Worm (Caenorhabditis elegans): ENCODE measurements around the gene C34H4.2.

C34H4.2 gene

DNA sequence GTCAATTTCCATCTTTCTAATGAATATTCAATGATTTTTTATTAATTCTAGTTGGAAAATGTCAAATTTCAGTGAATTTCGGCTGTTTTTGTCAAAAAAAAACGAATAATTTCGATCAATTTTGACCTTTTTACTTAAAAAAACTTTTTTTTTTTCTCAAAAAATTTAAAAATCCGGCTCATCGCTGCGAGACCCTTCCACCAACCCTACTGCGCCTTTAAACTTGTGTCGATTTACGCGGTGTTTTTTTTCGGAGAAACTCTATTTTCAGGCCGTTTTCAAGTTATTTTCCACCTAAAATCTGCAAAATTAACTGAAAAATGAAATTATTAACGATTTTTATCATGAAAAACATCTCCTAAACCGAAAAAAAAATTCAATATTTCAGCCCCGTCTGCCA lies 47.2 kb downstream of the C34H4.2 start:
- TF ChIP-seq elt-1 (tag; optimal IDR thresholded peaks at IDR 0.05; ENCODE audit: borderline replicate concordance, insufficient read depth) (no peak), elt-3 (tag; optimal IDR thresholded peaks at IDR 0.05) (no peak), zip-8 (tag; optimal IDR thresholded peaks at IDR 0.05) (no peak), mep-1 (tag; optimal IDR thresholded peaks at IDR 0.05) (no peak), lsy-2 (tag; optimal IDR thresholded peaks at IDR 0.05) (no peak), nhr-237 (tag; optimal IDR thresholded peaks at IDR 0.05) (no peak), sptf-1 (tag; optimal IDR thresholded peaks at IDR 0.05) (no peak), lin-13 (tag; optimal IDR thresholded peaks at IDR 0.05) (no peak), ceh-43 (GFP tag; optimal IDR thresholded peaks at IDR 0.05) (no peak), cnd-1 (tag; optimal IDR thresholded peaks at IDR 0.05) (no peak), nhr-76 (tag; optimal IDR thresholded peaks at IDR 0.05) (no peak), lin-32 (GFP tag; optimal IDR thresholded peaks at IDR 0.05) (no peak), unc-120 (tag; optimal IDR thresholded peaks at IDR 0.05; ENCODE audit: poor library complexity, severe bottlenecking) (no peak), flh-1 (GFP tag; optimal IDR thresholded peaks at IDR 0.05) (no peak)

DNA sequence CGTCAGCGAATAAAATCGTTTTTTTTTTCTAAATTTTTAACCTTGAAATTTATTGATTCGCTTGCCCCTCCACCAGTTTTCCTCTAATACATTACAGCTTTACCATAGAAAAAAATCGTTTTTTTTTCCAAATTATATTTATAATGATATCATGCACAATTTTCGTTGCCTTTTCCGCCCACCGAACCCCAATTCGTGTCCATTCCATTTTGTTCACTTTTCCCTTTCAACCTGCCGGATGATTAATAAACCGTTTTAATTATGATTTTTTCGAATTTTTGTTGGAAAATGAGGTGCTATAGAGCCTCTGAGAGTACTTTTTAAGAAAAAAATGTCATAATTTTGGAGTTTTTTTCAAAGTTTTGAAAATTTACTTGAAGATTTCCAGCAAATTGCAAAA lies 47.8 kb downstream of the C34H4.2 start, which contains the start of gene set-23:
Gene set-23, plus strand, starts transcription at position 301 of the 400 bp plus-strand sequence.
- TF ChIP-seq ceh-39 (tag; optimal IDR thresholded peaks at IDR 0.05) (no peak), ces-1 (GFP tag; optimal IDR thresholded peaks at IDR 0.05) (no peak), flh-1 (GFP tag; optimal IDR thresholded peaks at IDR 0.05) (no peak), sptf-1 (tag; optimal IDR thresholded peaks at IDR 0.05) (no peak), unc-39 (tag; optimal IDR thresholded peaks at IDR 0.05) (no peak), lsy-2 (tag; optimal IDR thresholded peaks at IDR 0.05) (no peak), cnd-1 (tag; optimal IDR thresholded peaks at IDR 0.05) (no peak), zip-8 (tag; optimal IDR thresholded peaks at IDR 0.05) (no peak), drap-1 (GFP tag; optimal IDR thresholded peaks at IDR 0.05) (no peak), bed-3 (GFP tag; optimal IDR thresholded peaks at IDR 0.05) (no peak), ham-2 (GFP tag; optimal IDR thresholded peaks at IDR 0.05) (no peak)

ce11 chrIV:1602936-1603457 lies 49.4 kb downstream of the C34H4.2 start:
- no peak for TF ChIP-seq unc-62 (GFP tag; optimal IDR thresholded peaks at IDR 0.05)
- no peak for TF ChIP-seq drap-1 (GFP tag; optimal IDR thresholded peaks at IDR 0.05)
- TF ChIP-seq ztf-11 (tag; optimal IDR thresholded peaks at IDR 0.05) = no peak
- TF ChIP-seq unc-39 (tag; optimal IDR thresholded peaks at IDR 0.05) = no peak
- TF ChIP-seq nhr-12 (tag; optimal IDR thresholded peaks at IDR 0.05) = no peak
- no peak for TF ChIP-seq sem-2 (GFP tag; optimal IDR thresholded peaks at IDR 0.05)
- no peak for TF ChIP-seq pha-4 (tag; optimal IDR thresholded peaks at IDR 0.05)
- no peak for TF ChIP-seq M03D4.4 (tag; optimal IDR thresholded peaks at IDR 0.05)
- TF ChIP-seq snpc-4 (tag; optimal IDR thresholded peaks at IDR 0.05) = no peak
- no peak for TF ChIP-seq ceh-43 (GFP tag; optimal IDR thresholded peaks at IDR 0.05)
- no peak for TF ChIP-seq bed-3 (GFP tag; optimal IDR thresholded peaks at IDR 0.05)
- no peak for TF ChIP-seq mab-5 (tag; optimal IDR thresholded peaks at IDR 0.05)
- TF ChIP-seq blmp-1 (tag; optimal IDR thresholded peaks at IDR 0.05) = no peak
- TF ChIP-seq hlh-1 (tag; optimal IDR thresholded peaks at IDR 0.05) = no peak
- no peak for TF ChIP-seq flh-1 (GFP tag; optimal IDR thresholded peaks at IDR 0.05)
- no peak for TF ChIP-seq ceh-39 (tag; optimal IDR thresholded peaks at IDR 0.05)
- TF ChIP-seq ham-2 (GFP tag; optimal IDR thresholded peaks at IDR 0.05) = no peak
- TF ChIP-seq nhr-2 (tag; optimal IDR thresholded peaks at IDR 0.05) = no peak
- TF ChIP-seq cnd-1 (tag; optimal IDR thresholded peaks at IDR 0.05) = no peak
- no peak for TF ChIP-seq zip-8 (tag; optimal IDR thresholded peaks at IDR 0.05)

Data from whole organism, mixed stage, embryonic.